Worm (Caenorhabditis elegans) whole organism, midembryonic: Measurements from ENCODE around the gene snt-1.

Source experiments
- T22C8.4 ChIP-seq: fragments of 200-800 bp; sonication (Bioruptor generic); IDR thresholded peaks from 2 replicates; pipeline ENCODE4 v1.3.6; 2022; ENCODE audit warnings: missing genetic modification characterization, missing compliant biosample characterization
- cog-1 ChIP-seq: sonication (generic microtip); optimal IDR thresholded peaks from 2 replicates; lab custom pipeline; 2016; ENCODE audit warnings: missing genetic modification characterization, missing compliant biosample characterization
- flt-1 ChIP-seq: fragments of 200-800 bp; sonication (Bioruptor generic); IDR thresholded peaks from 2 replicates; pipeline ENCODE4 v1.3.6; 2022; ENCODE audit warnings: missing genetic modification characterization, missing compliant biosample characterization
- klf-2 ChIP-seq: fragments of 200-800 bp; sonication (Bioruptor generic); conservative IDR thresholded peaks from 2 replicates; pipeline ENCODE4 v1.3.6; 2022; ENCODE audit warnings: missing genetic modification reagents, missing genetic modification characterization, missing compliant biosample characterization
- med-1 ChIP-seq: sonication (generic microtip); optimal IDR thresholded peaks from 2 replicates; lab custom pipeline; 2017; ENCODE audit warnings: missing genetic modification characterization, mild to moderate bottlenecking, missing compliant biosample characterization, antibody characterized with exemption, missing genetic modification reagents; ENCODE audit not compliant: insufficient read depth
- ref-1 ChIP-seq: fragments of 200-800 bp; sonication (Bioruptor generic); conservative IDR thresholded peaks from 2 replicates; pipeline ENCODE4 v1.3.6; 2022; ENCODE audit warnings: missing genetic modification reagents, missing genetic modification characterization, missing compliant biosample characterization
- tab-1 ChIP-seq: fragments of 200-800 bp; sonication (Bioruptor generic); IDR thresholded peaks from 2 replicates; pipeline ENCODE4 v1.3.6; 2022; ENCODE audit warnings: missing genetic modification characterization, missing compliant biosample characterization
- ztf-23 ChIP-seq: fragments of 200-800 bp; sonication (Bioruptor generic); IDR thresholded peaks from 2 replicates; pipeline ENCODE4 v1.3.6; 2022; ENCODE audit warnings: missing genetic modification reagents, missing genetic modification characterization, missing compliant biosample characterization
- ztf-29 ChIP-seq: fragments of 200-800 bp; sonication (Bioruptor generic); IDR thresholded peaks from 2 replicates; pipeline ENCODE4 v1.3.6; 2022; ENCODE audit warnings: missing genetic modification reagents, missing genetic modification characterization, missing compliant biosample characterization

The snt-1 gene

ce11 chrII:6824524-6824923 is 13.8 kb downstream of the snt-1 start:
- TF ChIP-seq tab-1 (GFP tag; lab: Robert Waterston, UW) = no peak
- no peak for TF ChIP-seq cog-1 (tag; lab: Kevin White, UChicago)
- TF ChIP-seq flt-1 = no peak
- no peak for TF ChIP-seq ztf-23 (GFP tag; lab: Robert Waterston, UW)
- TF ChIP-seq T22C8.4 (GFP tag; lab: Robert Waterston, UW) = no peak

DNA sequence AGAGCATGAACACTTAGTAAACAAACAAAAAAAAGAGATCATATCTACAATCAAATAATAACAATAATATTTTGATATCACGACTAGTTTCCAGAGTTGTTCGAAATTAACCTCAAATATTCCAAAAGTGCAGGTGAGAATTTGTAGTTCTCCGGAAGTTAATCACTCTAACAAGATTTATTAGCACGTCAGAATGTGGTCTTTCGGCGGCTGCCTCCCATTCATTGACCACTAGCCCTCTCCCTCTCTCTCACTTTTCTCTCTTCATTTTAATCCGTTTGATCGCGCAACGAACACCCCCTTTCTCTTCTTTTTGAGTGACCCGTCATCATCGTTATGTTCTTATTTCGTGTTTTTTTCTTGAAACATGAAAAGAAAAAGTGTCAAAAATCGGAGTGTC is 15.0 kb downstream of the snt-1 start:
- TF ChIP-seq ztf-29 (GFP tag; lab: Robert Waterston, UW) (0 out of 2 replicates have a peak, but pooled peaks have one; percentile 44), T22C8.4 (GFP tag; lab: Robert Waterston, UW) (no peak), cog-1 (tag; lab: Kevin White, UChicago) (peak; percentile 77), ref-1 (GFP tag; lab: Robert Waterston, UW) (no peak)

- TF ChIP-seq ztf-29 (GFP tag; lab: Robert Waterston, UW) (no peak), T22C8.4 (GFP tag; lab: Robert Waterston, UW) (no peak), ref-1 (GFP tag; lab: Robert Waterston, UW) (no peak), klf-2 (no peak), med-1 (GFP tag; lab: Kevin White, UChicago) (no peak), cog-1 (tag; lab: Kevin White, UChicago) (no peak), flt-1 (no peak), ztf-23 (GFP tag; lab: Robert Waterston, UW) (no peak), tab-1 (GFP tag; lab: Robert Waterston, UW) (no peak)
Measured at ce11 chrII:6826726-6827125, 16.0 kb downstream of the snt-1 start.

ce11 chrII:6827388-6827787 is 16.6 kb downstream of the snt-1 start:
- TF ChIP-seq flt-1 (0 out of 2 replicates have a peak, but pooled peaks have one; percentile 10), klf-2 (no peak), tab-1 (GFP tag; lab: Robert Waterston, UW) (no peak)

DNA sequence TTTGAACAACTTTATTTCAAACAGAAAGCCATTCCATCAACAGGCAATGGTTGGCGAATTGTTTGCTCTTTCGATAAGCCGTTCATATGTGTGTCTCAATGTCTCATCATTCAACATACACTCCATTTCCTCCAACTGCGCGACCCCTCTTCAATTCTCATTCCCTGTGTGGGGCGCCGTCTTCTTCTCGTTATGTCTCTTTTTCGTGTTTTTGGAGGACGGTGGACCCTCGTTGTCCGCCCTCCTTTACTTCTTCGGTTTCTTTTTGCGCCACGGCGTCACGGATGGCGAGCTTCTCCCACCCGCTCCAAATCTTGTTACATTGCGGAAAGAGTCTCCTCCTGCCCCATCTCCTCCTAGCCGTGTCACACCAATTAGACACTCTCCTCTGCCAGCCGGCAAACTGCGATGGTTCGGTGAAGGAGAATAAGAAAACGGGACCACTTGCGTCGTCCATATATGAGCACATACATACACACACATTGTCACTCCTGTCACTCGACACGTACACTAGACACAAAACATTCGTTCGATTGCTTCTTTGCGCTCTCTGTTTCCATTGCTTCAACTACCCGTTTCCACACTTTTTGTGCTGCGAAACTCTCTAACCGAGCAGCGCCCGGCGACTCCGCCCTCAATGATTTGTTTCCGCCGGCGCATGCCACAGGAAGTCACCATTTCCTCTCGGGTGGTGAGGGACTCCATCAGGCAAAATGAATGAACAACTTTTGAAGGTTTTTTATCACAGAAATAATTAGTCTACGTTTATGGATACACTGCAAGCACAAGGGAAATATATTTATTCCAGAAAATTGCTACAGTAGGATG is 17.5 kb downstream of the snt-1 start:
- TF ChIP-seq tab-1 (GFP tag; lab: Robert Waterston, UW) (no peak), klf-2 (no peak), flt-1 (no peak), ref-1 (GFP tag; lab: Robert Waterston, UW) (no peak), ztf-29 (GFP tag; lab: Robert Waterston, UW) (no peak), ztf-23 (GFP tag; lab: Robert Waterston, UW) (no peak), T22C8.4 (GFP tag; lab: Robert Waterston, UW) (no peak), med-1 (GFP tag; lab: Kevin White, UChicago) (no peak), cog-1 (tag; lab: Kevin White, UChicago) (no peak)

DNA sequence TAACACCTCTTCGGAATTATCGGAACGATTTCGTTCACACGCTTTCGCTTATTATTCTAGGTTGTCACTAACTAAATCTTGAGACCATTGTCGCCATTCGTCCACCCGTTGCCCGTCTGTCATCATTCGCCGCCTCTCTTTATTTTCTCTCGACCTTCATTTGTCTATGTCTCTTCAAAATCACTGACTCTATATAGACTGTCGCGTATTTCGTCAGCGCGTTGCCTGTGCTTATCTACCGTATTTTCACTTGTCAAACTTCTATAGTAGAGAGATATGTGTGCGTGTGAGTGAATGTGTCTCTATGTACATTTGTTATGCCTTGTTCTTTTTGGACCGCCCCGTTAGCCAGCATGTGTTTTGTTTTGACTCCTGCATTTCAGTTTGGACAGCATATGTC is 18.3 kb downstream of the snt-1 start:
- TF ChIP-seq med-1 (GFP tag; lab: Kevin White, UChicago) (no peak), T22C8.4 (GFP tag; lab: Robert Waterston, UW) (no peak), ztf-29 (GFP tag; lab: Robert Waterston, UW) (no peak), ztf-23 (GFP tag; lab: Robert Waterston, UW) (no peak), klf-2 (no peak), tab-1 (GFP tag; lab: Robert Waterston, UW) (no peak), cog-1 (tag; lab: Kevin White, UChicago) (no peak), flt-1 (no peak), ref-1 (GFP tag; lab: Robert Waterston, UW) (no peak)

DNA sequence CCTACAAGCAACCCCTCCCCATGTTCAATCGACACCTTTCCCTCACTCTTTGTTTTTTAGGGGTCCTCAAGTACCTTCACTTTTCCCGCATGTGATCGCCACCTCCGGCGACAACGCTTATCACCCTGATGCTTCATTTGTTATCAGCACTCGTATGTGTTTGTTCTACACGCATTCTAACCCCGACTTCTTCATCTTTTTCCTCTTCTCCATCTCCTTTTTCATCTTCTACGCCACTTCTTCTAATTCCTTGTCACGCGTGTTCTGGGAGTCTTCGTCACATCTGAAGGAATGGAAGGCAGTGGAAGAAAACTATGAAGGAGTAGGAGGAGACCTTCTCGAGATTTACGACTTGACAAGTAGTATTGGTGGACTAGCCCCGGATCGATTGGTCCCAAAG is 19.2 kb downstream of the snt-1 start:
- TF ChIP-seq ztf-23 (GFP tag; lab: Robert Waterston, UW) = no peak

DNA sequence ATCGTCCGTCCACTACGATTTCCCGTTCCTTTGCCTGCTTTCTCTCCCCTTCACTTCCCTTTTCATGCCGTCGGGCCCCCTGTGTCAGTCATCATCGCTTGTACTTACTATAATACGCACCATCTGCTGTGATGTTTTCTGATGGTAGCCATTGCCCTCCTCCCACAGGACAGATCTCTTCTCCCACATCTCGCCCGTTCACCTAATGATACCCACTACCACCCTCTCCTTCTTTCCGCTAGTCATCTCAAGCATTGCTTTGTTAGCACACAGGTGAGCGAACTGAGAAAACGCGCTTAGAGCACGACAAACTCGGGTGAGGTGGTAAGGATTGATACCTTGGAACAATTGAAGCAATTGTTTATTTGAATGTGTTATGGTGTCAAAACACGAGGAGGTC is 20.2 kb downstream of the snt-1 start:
- TF ChIP-seq tab-1 (GFP tag; lab: Robert Waterston, UW) (peak; percentile 66; the same call in 1 of the 2 replicates), ref-1 (GFP tag; lab: Robert Waterston, UW) (no peak), ztf-29 (GFP tag; lab: Robert Waterston, UW) (no peak), flt-1 (no peak), ztf-23 (GFP tag; lab: Robert Waterston, UW) (0 out of 2 replicates have a peak, but pooled peaks have one; percentile 47), T22C8.4 (GFP tag; lab: Robert Waterston, UW) (no peak), cog-1 (tag; lab: Kevin White, UChicago) (no peak)

DNA sequence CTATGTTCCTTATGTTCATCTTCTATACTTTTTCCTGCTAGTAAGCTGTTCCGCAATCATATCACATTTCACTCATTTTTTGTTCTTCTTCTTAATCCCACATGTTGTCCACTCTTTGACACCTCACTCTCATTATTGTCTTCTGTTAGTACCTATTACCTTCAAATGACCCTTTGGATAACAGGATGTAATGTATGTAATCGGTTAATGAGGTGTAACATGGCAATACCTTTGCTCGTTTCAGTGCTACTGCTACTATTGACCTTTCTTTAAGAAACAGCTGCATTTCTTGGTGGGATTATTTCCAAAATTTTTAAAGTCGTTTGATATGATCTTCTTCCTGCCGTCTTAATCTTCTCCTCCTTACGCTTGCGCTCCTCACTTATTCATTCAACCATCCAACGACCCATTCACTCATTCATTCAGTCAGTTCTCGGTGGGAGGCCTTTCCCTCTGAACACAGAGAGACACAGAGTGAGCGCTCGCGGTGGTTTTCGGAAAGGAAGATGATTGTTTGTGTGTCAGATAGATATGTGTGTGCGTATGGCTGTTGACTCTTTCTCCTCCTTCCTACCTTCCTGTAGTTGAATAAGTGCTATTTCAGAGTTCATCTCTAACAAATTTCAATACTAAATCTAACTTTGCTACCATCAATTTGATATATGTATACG is 20.9 kb downstream of the snt-1 start:
- TF ChIP-seq cog-1 (tag; lab: Kevin White, UChicago) (no peak), ztf-23 (GFP tag; lab: Robert Waterston, UW) (no peak), med-1 (GFP tag; lab: Kevin White, UChicago) (no peak), ref-1 (GFP tag; lab: Robert Waterston, UW) (no peak), klf-2 (no peak), tab-1 (GFP tag; lab: Robert Waterston, UW) (no peak), flt-1 (no peak), ztf-29 (GFP tag; lab: Robert Waterston, UW) (no peak), T22C8.4 (GFP tag; lab: Robert Waterston, UW) (no peak)

ce11 chrII:6832207-6832606 is 21.4 kb downstream of the snt-1 start:
- TF ChIP-seq klf-2 (no peak), ztf-29 (GFP tag; lab: Robert Waterston, UW) (no peak), flt-1 (no peak), tab-1 (GFP tag; lab: Robert Waterston, UW) (no peak), ztf-23 (GFP tag; lab: Robert Waterston, UW) (no peak), cog-1 (tag; lab: Kevin White, UChicago) (no peak), ref-1 (GFP tag; lab: Robert Waterston, UW) (no peak), T22C8.4 (GFP tag; lab: Robert Waterston, UW) (no peak), med-1 (GFP tag; lab: Kevin White, UChicago) (no peak)
